Worm (Caenorhabditis elegans) whole organism, late embryonic: ENCODE data around the gene dmsr-10.

Source experiments
- K02D7.2 ChIP-seq: sonication (generic microtip); optimal IDR thresholded peaks from 2 replicates; lab custom pipeline; 2017; ENCODE audit warnings: mild to moderate bottlenecking, missing genetic modification characterization, missing compliant biosample characterization
- K09A11.1 ChIP-seq: sonication (generic microtip); optimal IDR thresholded peaks from 2 replicates; lab custom pipeline; 2017; ENCODE audit warnings: antibody characterized with exemption, mild to moderate bottlenecking, missing genetic modification characterization, missing compliant biosample characterization; ENCODE audit not compliant: insufficient read depth
- ceh-14 ChIP-seq: sonication (generic microtip); optimal IDR thresholded peaks from 2 replicates; lab custom pipeline; 2016; ENCODE audit warnings: missing genotype, missing genetic modification characterization, missing compliant biosample characterization
- ceh-18 ChIP-seq: sonication (generic microtip); optimal IDR thresholded peaks from 2 replicates; lab custom pipeline; 2016; ENCODE audit warnings: missing genetic modification characterization, missing compliant biosample characterization
- ceh-19 ChIP-seq: fragments of 200-800 bp; sonication (Bioruptor generic); optimal IDR thresholded peaks from 2 replicates; lab custom pipeline; 2018; ENCODE audit warnings: mild to moderate bottlenecking, missing genetic modification characterization, missing compliant biosample characterization
- ceh-2 ChIP-seq: sonication (generic microtip); optimal IDR thresholded peaks from 2 replicates; lab custom pipeline; 2016; ENCODE audit warnings: missing genotype, missing genetic modification characterization, missing compliant biosample characterization
- ceh-22 ChIP-seq: sonication (generic microtip); optimal IDR thresholded peaks from 2 replicates; lab custom pipeline; 2017; ENCODE audit warnings: missing biosample characterization, missing genetic modification characterization
- ceh-30 ChIP-seq: fragments of 150-350 bp; optimal IDR thresholded peaks from 2 replicates; lab custom pipeline; 2014; ENCODE audit warnings: missing biosample characterization, missing genetic modification characterization
- ceh-34 ChIP-seq: sonication (generic microtip); optimal IDR thresholded peaks from 2 replicates; lab custom pipeline; 2016; ENCODE audit warnings: mild to moderate bottlenecking, missing genetic modification characterization, missing compliant biosample characterization
- dmd-4 ChIP-seq: sonication (generic microtip); optimal IDR thresholded peaks from 2 replicates; lab custom pipeline; 2016; ENCODE audit warnings: borderline replicate concordance, missing genetic modification characterization, missing compliant biosample characterization
- dve-1 ChIP-seq: sonication (generic microtip); optimal IDR thresholded peaks from 2 replicates; lab custom pipeline; 2017; ENCODE audit warnings: antibody characterized with exemption, mild to moderate bottlenecking, missing genetic modification characterization, missing compliant biosample characterization
- elt-4 ChIP-seq: sonication (generic microtip); optimal IDR thresholded peaks from 2 replicates; lab custom pipeline; 2016; ENCODE audit warnings: missing genetic modification characterization, missing compliant biosample characterization
- fax-1 ChIP-seq: sonication (generic microtip); optimal IDR thresholded peaks from 2 replicates; lab custom pipeline; 2016; ENCODE audit warnings: missing genotype, missing genetic modification characterization, missing compliant biosample characterization
- fkh-10 ChIP-seq: fragments of 150-350 bp; optimal IDR thresholded peaks from 2 replicates; lab custom pipeline; 2014; ENCODE audit warnings: missing biosample characterization, missing genetic modification reagents, missing genetic modification characterization
- fkh-6 ChIP-seq: sonication (generic microtip); optimal IDR thresholded peaks from 2 replicates; lab custom pipeline; 2016; ENCODE audit warnings: missing genetic modification characterization, missing compliant biosample characterization
- hlh-15 ChIP-seq: sonication (generic microtip); optimal IDR thresholded peaks from 2 replicates; lab custom pipeline; 2016; ENCODE audit warnings: missing genetic modification characterization, missing compliant biosample characterization
- hlh-30 ChIP-seq: sonication (generic microtip); optimal IDR thresholded peaks from 2 replicates; lab custom pipeline; 2017; ENCODE audit warnings: antibody characterized with exemption, missing genetic modification characterization, missing compliant biosample characterization; ENCODE audit not compliant: insufficient read depth
- hlh-8 ChIP-seq: sonication (generic microtip); optimal IDR thresholded peaks from 2 replicates; lab custom pipeline; 2016; ENCODE audit warnings: missing genotype, missing genetic modification characterization, missing compliant biosample characterization
- lim-6 ChIP-seq: sonication (generic microtip); optimal IDR thresholded peaks from 2 replicates; lab custom pipeline; 2016; ENCODE audit warnings: missing genetic modification characterization, missing compliant biosample characterization
- npax-4 ChIP-seq: sonication (generic microtip); optimal IDR thresholded peaks from 2 replicates; lab custom pipeline; 2016; ENCODE audit warnings: missing genetic modification characterization, missing compliant biosample characterization
- odd-2 ChIP-seq: sonication (generic microtip); optimal IDR thresholded peaks from 2 replicates; lab custom pipeline; 2017; ENCODE audit warnings: antibody characterized with exemption, mild to moderate bottlenecking, missing genetic modification characterization, missing compliant biosample characterization
- pax-1 ChIP-seq: fragments of 150-350 bp; optimal IDR thresholded peaks from 2 replicates; lab custom pipeline; 2014; ENCODE audit warnings: missing biosample characterization, missing genetic modification characterization
- pha-2 ChIP-seq: sonication (generic microtip); optimal IDR thresholded peaks from 2 replicates; lab custom pipeline; 2017; ENCODE audit warnings: mild to moderate bottlenecking, missing genetic modification characterization, missing compliant biosample characterization
- pqm-1 ChIP-seq: sonication (generic microtip); optimal IDR thresholded peaks from 2 replicates; lab custom pipeline; 2016; ENCODE audit warnings: missing genetic modification characterization, missing compliant biosample characterization
- rnt-1 ChIP-seq: sonication (generic microtip); optimal IDR thresholded peaks from 2 replicates; lab custom pipeline; 2016; ENCODE audit warnings: missing genetic modification characterization, missing compliant biosample characterization
- sdc-2 ChIP-seq: sonication (generic microtip); optimal IDR thresholded peaks from 2 replicates; lab custom pipeline; 2016; ENCODE audit warnings: missing genotype, missing genetic modification characterization, missing compliant biosample characterization
- syd-9 ChIP-seq: sonication (generic microtip); optimal IDR thresholded peaks from 2 replicates; lab custom pipeline; 2016; ENCODE audit warnings: mild to moderate bottlenecking, missing genetic modification characterization, moderate library complexity, missing compliant biosample characterization
- tbx-2 ChIP-seq: sonication (generic microtip); optimal IDR thresholded peaks from 2 replicates; lab custom pipeline; 2016; ENCODE audit warnings: missing genetic modification characterization, missing compliant biosample characterization

The dmsr-10 gene

ce11 chrV:6780676-6781075 is 21.1 kb downstream of the dmsr-10 start:
- TF ChIP-seq fkh-10 (no peak), K09A11.1 (tag; lab: Kevin White, UChicago) (no peak)

- TF ChIP-seq hlh-8 (tag; lab: Kevin White, UChicago): no peak
These were observed 21.6 kb downstream of the dmsr-10 start, which contains the start of gene ZC404.15 for ce11 chrV:6780166-6780565. Gene ZC404.15, plus strand, starts transcription at chrV:6780466.

DNA sequence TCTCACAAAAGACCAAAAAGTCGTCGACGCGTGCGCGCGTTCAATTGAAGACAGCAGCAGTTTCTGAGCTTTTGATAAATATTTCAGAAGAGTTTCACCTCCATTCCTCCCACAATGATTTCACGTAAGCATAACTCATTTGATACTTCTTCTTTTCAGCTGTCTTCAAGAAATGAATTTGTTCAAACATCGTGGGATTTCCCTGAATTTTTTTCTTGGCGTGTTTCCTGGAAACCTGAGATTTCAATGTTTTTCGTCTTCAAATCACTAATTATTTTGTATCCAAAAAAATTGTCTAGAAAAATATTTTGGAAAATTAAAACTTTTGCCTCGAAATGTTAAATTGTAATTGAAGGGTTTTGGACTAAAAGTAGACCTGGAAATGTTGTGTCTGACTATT is 23.3 kb downstream of the dmsr-10 start:
- no peak for TF ChIP-seq ceh-34 (tag; lab: Kevin White, UChicago)
- TF ChIP-seq ceh-30 (tag; lab: Kevin White, UChicago): no peak

ce11 chrV:6775708-6776107 is 26.0 kb downstream of the dmsr-10 start, which contains the start of gene srh-28:
Gene srh-28, minus strand, starts transcription at chrV:6775808.
- TF ChIP-seq hlh-15 (tag; lab: Kevin White, UChicago) (no peak), dve-1 (tag; lab: Kevin White, UChicago) (no peak), syd-9 (tag; lab: Kevin White, UChicago) (no peak), ceh-14 (tag; lab: Kevin White, UChicago) (no peak), hlh-8 (tag; lab: Kevin White, UChicago) (no peak), lim-6 (tag; lab: Kevin White, UChicago) (no peak), pha-2 (no peak), odd-2 (tag; lab: Kevin White, UChicago) (no peak), hlh-30 (no peak)

DNA sequence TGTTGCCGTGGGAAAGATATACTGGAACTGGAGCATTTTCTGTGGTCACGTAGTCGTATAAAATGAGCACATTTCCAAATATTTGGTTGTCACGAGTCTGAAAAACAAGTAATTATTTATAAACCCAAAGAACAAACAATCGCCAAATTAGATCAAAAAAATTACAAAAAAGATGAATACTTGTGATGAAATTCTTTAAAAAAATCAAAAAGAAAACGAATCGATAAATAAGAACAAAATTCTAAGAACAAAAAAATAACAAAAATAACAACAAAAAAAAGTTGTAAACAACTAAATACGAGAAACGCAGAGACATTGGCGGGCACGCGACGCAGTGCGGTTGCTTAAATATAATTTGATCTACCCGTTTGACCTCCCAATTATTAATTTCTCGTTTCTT is 28.0 kb downstream of the dmsr-10 start, which contains the start of gene ZC404.16:
TSS of gene ZC404.16 (minus strand) at position 101 of the 400 bp plus-strand sequence.
- TF ChIP-seq tbx-2: no peak
- no peak for TF ChIP-seq ceh-18 (tag; lab: Kevin White, UChicago)
- TF ChIP-seq, all 69 proteins: peak for 0

DNA sequence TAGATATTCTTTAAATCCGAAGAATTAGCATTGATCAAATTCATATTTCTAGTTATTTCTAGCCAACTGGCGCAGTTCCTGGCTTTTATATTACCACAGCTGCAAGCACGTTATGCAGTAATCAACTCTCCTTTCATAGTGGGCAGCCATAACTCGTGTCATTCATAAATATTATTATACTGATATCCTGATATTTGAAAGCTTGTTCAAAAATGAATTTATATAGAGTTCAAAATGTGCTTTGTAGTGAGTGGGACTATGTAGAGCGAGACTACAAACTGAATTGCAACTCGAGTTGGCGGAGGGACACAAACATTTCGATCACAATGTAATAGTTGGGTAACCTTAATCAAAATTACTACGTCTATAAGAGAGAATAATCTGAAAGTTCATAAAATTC is 30.1 kb downstream of the dmsr-10 start, which contains the start of gene srh-30:
TSS of gene srh-30 (minus strand) at position 101 of the 400 bp plus-strand sequence.
- TF ChIP-seq pax-1 (tag; lab: Kevin White, UChicago): no peak
- no peak for TF ChIP-seq hlh-8 (tag; lab: Kevin White, UChicago)
- no peak for TF ChIP-seq npax-4 (tag; lab: Kevin White, UChicago)
- no peak for TF ChIP-seq fax-1 (tag; lab: Kevin White, UChicago)

DNA sequence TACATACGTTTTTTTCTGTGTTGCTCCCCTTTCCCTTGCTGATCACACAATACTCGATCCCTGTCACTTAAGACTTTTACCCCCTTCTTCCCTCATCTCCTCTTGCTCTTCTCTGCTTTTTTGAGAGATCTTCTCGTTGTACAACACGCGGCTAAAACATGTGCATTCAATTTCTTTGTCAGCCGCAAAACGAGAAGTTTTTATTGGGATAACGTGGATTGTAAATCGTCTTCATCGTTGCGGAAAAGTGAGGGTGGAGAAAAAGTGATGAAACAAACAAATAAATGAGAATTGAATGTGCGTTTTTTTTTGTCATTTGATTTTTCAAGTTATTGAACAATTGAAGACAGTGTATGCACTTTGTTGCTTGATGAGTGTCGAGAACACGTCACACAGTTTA is 32.3 kb downstream of the dmsr-10 start:
- no peak for TF ChIP-seq elt-4 (tag; lab: Kevin White, UChicago)
- no peak for TF ChIP-seq ceh-22
- TF ChIP-seq dmd-4 (tag; lab: Kevin White, UChicago): no peak
- no peak for TF ChIP-seq K02D7.2 (tag; lab: Kevin White, UChicago)
- TF ChIP-seq sdc-2: no peak
- TF ChIP-seq ceh-18 (tag; lab: Kevin White, UChicago): no peak
- TF ChIP-seq pqm-1 (tag; lab: Kevin White, UChicago): no peak
- no peak for TF ChIP-seq ceh-34 (tag; lab: Kevin White, UChicago)
- TF ChIP-seq ceh-2 (tag; lab: Kevin White, UChicago): no peak
- no peak for TF ChIP-seq pha-2
- no peak for TF ChIP-seq rnt-1
- TF ChIP-seq ceh-19: no peak
- TF ChIP-seq fkh-6 (tag; lab: Kevin White, UChicago): no peak
- no peak for TF ChIP-seq hlh-15 (tag; lab: Kevin White, UChicago)
- no peak for TF ChIP-seq pax-1 (tag; lab: Kevin White, UChicago)
- TF ChIP-seq K09A11.1 (tag; lab: Kevin White, UChicago): no peak
- no peak for TF ChIP-seq npax-4 (tag; lab: Kevin White, UChicago)
- TF ChIP-seq tbx-2: no peak
- TF ChIP-seq, all 69 proteins: peak for 0
